Fruit fly (Drosophila melanogaster) whole organism: ENCODE results near the gene Mst36Fa.

ENCODE experiments used
- CG8478 ChIP-seq: fragments of >200 bp; optimal IDR thresholded peaks from 2 replicates; lab custom pipeline; 2018; ENCODE audit warnings: inconsistent platforms
- Dll ChIP-seq: fragments of >200 bp; optimal IDR thresholded peaks from 2 replicates; lab custom pipeline; 2017
- EcR ChIP-seq, 2 experiments: fragments of >200 bp; optimal IDR thresholded peaks; 2 replicates each; lab custom pipeline; 2017; ENCODE audit warnings: missing biosample characterization in 2 of 2, missing genetic modification characterization in 2 of 2, missing genetic modification reagents in 2 of 2
- pan ChIP-seq: fragments of >200 bp; optimal IDR thresholded peaks from 2 replicates; lab custom pipeline; 2017
- psq ChIP-seq: fragments of >200 bp; optimal IDR thresholded peaks from 2 replicates; lab custom pipeline; 2017
- usp ChIP-seq: fragments of >200 bp; optimal IDR thresholded peaks from 2 replicates; lab custom pipeline; 2017; ENCODE audit warnings: missing biosample characterization, missing genetic modification characterization, mixed read lengths

DNA sequence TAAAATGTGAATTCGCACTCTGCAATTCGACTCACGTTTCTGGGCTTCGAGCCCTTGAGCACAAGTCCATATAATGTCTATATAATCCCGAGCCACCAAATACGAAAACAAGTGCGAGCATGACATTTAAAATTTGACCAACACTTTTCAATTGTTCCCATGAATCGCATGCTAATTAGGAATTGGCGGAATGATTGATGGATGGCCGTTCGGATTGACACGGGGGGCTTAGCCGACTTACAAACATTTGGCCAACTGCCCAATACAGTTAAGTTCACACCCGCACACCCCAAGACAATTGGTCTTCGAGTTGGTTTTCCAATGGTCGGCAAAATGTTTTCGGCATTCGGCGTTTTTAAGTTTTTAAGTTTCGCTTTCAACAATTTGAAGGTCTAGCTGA is 35.7 kb downstream of the Mst36Fa start:
- TF ChIP-seq CG8478 (lab: Kevin White, UChicago) (no peak), Dll (lab: Kevin White, UChicago) (no peak), EcR (GFP tag; optimal IDR thresholded peaks at IDR 0.05; lab: Kevin White, UChicago) (no peak), pan (no peak), psq (lab: Kevin White, UChicago) (no peak), usp (no peak)
